Worm (Caenorhabditis elegans) whole organism, mixed stage, embryonic: ENCODE data around the gene nhr-44.

ENCODE experiments used
- M03D4.4 ChIP-seq: sonication (generic microtip); optimal IDR thresholded peaks from 2 replicates; lab custom pipeline; 2017; ENCODE audit warnings: mild to moderate bottlenecking, missing genetic modification characterization, missing compliant biosample characterization
- bed-3 ChIP-seq: fragments of 200-800 bp; sonication (Bioruptor generic); optimal IDR thresholded peaks from 3 replicates; lab custom pipeline; 2018; ENCODE audit warnings: mild to moderate bottlenecking, missing genetic modification characterization, moderate library complexity, missing compliant biosample characterization
- blmp-1 ChIP-seq: fragments of 150-350 bp; optimal IDR thresholded peaks from 2 replicates; lab custom pipeline; 2014; ENCODE audit warnings: missing biosample characterization, missing genetic modification characterization
- ceh-43 ChIP-seq: fragments of 200-800 bp; sonication (Bioruptor generic); optimal IDR thresholded peaks from 2 replicates; lab custom pipeline; 2018; ENCODE audit warnings: mild to moderate bottlenecking, missing genetic modification characterization, moderate library complexity, missing compliant biosample characterization
- ceh-83 ChIP-seq: fragments of 200-800 bp; sonication (Bioruptor generic); optimal IDR thresholded peaks from 2 replicates; lab custom pipeline; 2018; ENCODE audit warnings: mild to moderate bottlenecking, missing genetic modification characterization, missing compliant biosample characterization
- ces-1 ChIP-seq: fragments of 150-350 bp; optimal IDR thresholded peaks from 2 replicates; lab custom pipeline; 2014; ENCODE audit warnings: missing biosample characterization, missing genetic modification reagents, missing genetic modification characterization
- cnd-1 ChIP-seq: fragments of 200-800 bp; sonication (Bioruptor generic); optimal IDR thresholded peaks from 2 replicates; lab custom pipeline; 2018; ENCODE audit warnings: mild to moderate bottlenecking, missing genetic modification characterization, missing compliant biosample characterization
- drap-1 ChIP-seq: fragments of 200-800 bp; sonication (Bioruptor generic); optimal IDR thresholded peaks from 3 replicates; lab custom pipeline; 2018; ENCODE audit warnings: mild to moderate bottlenecking, missing genetic modification characterization, missing compliant biosample characterization
- elt-1 ChIP-seq: sonication (generic microtip); optimal IDR thresholded peaks from 2 replicates; lab custom pipeline; 2017; ENCODE audit warnings: missing genetic modification characterization, mild to moderate bottlenecking, missing compliant biosample characterization, antibody characterized with exemption, moderate library complexity, borderline replicate concordance; ENCODE audit not compliant: insufficient read depth
- flh-1 ChIP-seq: fragments of 200-800 bp; sonication (Bioruptor generic); optimal IDR thresholded peaks from 2 replicates; lab custom pipeline; 2018; ENCODE audit warnings: mild to moderate bottlenecking, missing genetic modification characterization, moderate library complexity, missing compliant biosample characterization
- ham-2 ChIP-seq: fragments of 200-800 bp; sonication (Bioruptor generic); optimal IDR thresholded peaks from 2 replicates; lab custom pipeline; 2018; ENCODE audit warnings: mild to moderate bottlenecking, missing genetic modification characterization, missing compliant biosample characterization
- hlh-1 ChIP-seq: fragments of 150-350 bp; optimal IDR thresholded peaks from 2 replicates; lab custom pipeline; 2014; ENCODE audit warnings: missing biosample characterization, missing genetic modification reagents, missing genetic modification characterization
- lin-13 ChIP-seq: fragments of 150-350 bp; optimal IDR thresholded peaks from 2 replicates; lab custom pipeline; 2014; ENCODE audit warnings: missing biosample characterization, missing genetic modification characterization
- lin-32 ChIP-seq: fragments of 200-800 bp; sonication (Bioruptor generic); optimal IDR thresholded peaks from 2 replicates; lab custom pipeline; 2018; ENCODE audit warnings: mild to moderate bottlenecking, missing genetic modification characterization, missing compliant biosample characterization
- lsy-2 ChIP-seq: fragments of 150-350 bp; optimal IDR thresholded peaks from 2 replicates; lab custom pipeline; 2014; ENCODE audit warnings: missing biosample characterization, missing genetic modification characterization
- mab-5 ChIP-seq: fragments of 150-350 bp; optimal IDR thresholded peaks from 2 replicates; lab custom pipeline; 2014; ENCODE audit warnings: missing biosample characterization, missing genetic modification characterization
- mls-2 ChIP-seq: sonication (generic microtip); optimal IDR thresholded peaks from 2 replicates; lab custom pipeline; 2016; ENCODE audit warnings: mild to moderate bottlenecking, missing genetic modification characterization, moderate library complexity, missing compliant biosample characterization
- nhr-12 ChIP-seq: fragments of 150-350 bp; optimal IDR thresholded peaks from 2 replicates; lab custom pipeline; 2014; ENCODE audit warnings: missing biosample characterization, missing genetic modification characterization
- nhr-2 ChIP-seq: fragments of 150-350 bp; optimal IDR thresholded peaks from 2 replicates; lab custom pipeline; 2014; ENCODE audit warnings: missing biosample characterization, missing genetic modification characterization
- nhr-237 ChIP-seq: fragments of 150-350 bp; optimal IDR thresholded peaks from 2 replicates; lab custom pipeline; 2014; ENCODE audit warnings: missing biosample characterization, missing genetic modification characterization
- nhr-76 ChIP-seq: sonication (generic microtip); optimal IDR thresholded peaks from 2 replicates; lab custom pipeline; 2017; ENCODE audit warnings: missing biosample characterization, missing genetic modification characterization
- pha-4 ChIP-seq: fragments of 150-350 bp; optimal IDR thresholded peaks from 2 replicates; lab custom pipeline; 2018; ENCODE audit warnings: missing biosample characterization, missing genetic modification reagents, missing genetic modification characterization
- sem-2 ChIP-seq: fragments of 200-800 bp; sonication (Bioruptor generic); optimal IDR thresholded peaks from 2 replicates; lab custom pipeline; 2018; ENCODE audit warnings: mild to moderate bottlenecking, missing genetic modification characterization, missing compliant biosample characterization
- snpc-4 ChIP-seq: fragments of 150-350 bp; optimal IDR thresholded peaks from 2 replicates; lab custom pipeline; 2014; ENCODE audit warnings: missing biosample characterization, missing genetic modification characterization
- unc-120 ChIP-seq: sonication (generic microtip); optimal IDR thresholded peaks from 2 replicates; lab custom pipeline; 2017; ENCODE audit warnings: missing genetic modification characterization, missing compliant biosample characterization; ENCODE audit not compliant: poor library complexity, severe bottlenecking
- zip-8 ChIP-seq: fragments of 150-350 bp; optimal IDR thresholded peaks from 2 replicates; lab custom pipeline; 2014; ENCODE audit warnings: missing biosample characterization, missing genetic modification characterization
- ztf-11 ChIP-seq: fragments of 150-350 bp; optimal IDR thresholded peaks from 2 replicates; lab custom pipeline; 2014; ENCODE audit warnings: missing biosample characterization, missing genetic modification characterization

Gene nhr-44

ce11 chrV:8934264-8934663 lies 29.6 kb downstream of the nhr-44 start:
- TF ChIP-seq lsy-2 (tag; lab: Kevin White, UChicago) (no peak), ces-1 (GFP tag; lab: Kevin White, UChicago) (no peak), nhr-237 (tag; lab: Kevin White, UChicago) (no peak), lin-13 (no peak), ceh-43 (no peak), nhr-2 (tag; lab: Kevin White, UChicago) (no peak), elt-1 (no peak), sem-2 (no peak), flh-1 (no peak), pha-4 (tag; lab: Kevin White, UChicago) (no peak), ham-2 (no peak)
- TF ChIP-seq, all 35 proteins: peak for 0

ce11 chrV:8932318-8932717 lies 31.6 kb downstream of the nhr-44 start, which contains the start of gene H14N18.2:
Gene H14N18.2, plus strand, starts transcription at chrV:8932618.
- TF ChIP-seq ces-1 (GFP tag; lab: Kevin White, UChicago) (no peak), mab-5 (tag; lab: Kevin White, UChicago) (no peak), snpc-4 (tag; lab: Kevin White, UChicago) (no peak), nhr-76 (no peak), cnd-1 (tag; lab: Kevin White, UChicago) (no peak), drap-1 (GFP tag; lab: Kevin White, UChicago) (no peak), lin-32 (GFP tag; lab: Kevin White, UChicago) (no peak), lsy-2 (tag; lab: Kevin White, UChicago) (no peak), nhr-237 (tag; lab: Kevin White, UChicago) (no peak), lin-13 (no peak), M03D4.4 (tag; lab: Kevin White, UChicago) (no peak), flh-1 (no peak), blmp-1 (tag; lab: Kevin White, UChicago) (no peak), elt-1 (no peak), unc-120 (tag; lab: Kevin White, UChicago) (no peak), ztf-11 (tag; lab: Kevin White, UChicago) (no peak), ham-2 (no peak), hlh-1 (tag; lab: Kevin White, UChicago) (no peak), ceh-43 (no peak)
- TF ChIP-seq, all 35 proteins: peak for 0

ce11 chrV:8928967-8929366 lies 34.9 kb downstream of the nhr-44 start, which contains the start of gene H14N18.4:
Gene H14N18.4, minus strand, starts transcription at chrV:8928978.
- TF ChIP-seq ham-2 (no peak), zip-8 (tag; lab: Kevin White, UChicago) (no peak), ceh-83 (GFP tag; lab: Kevin White, UChicago) (no peak), unc-120 (tag; lab: Kevin White, UChicago) (no peak), nhr-12 (tag; lab: Kevin White, UChicago) (no peak), flh-1 (no peak), ces-1 (GFP tag; lab: Kevin White, UChicago) (no peak), lsy-2 (tag; lab: Kevin White, UChicago) (no peak), nhr-2 (tag; lab: Kevin White, UChicago) (no peak), blmp-1 (tag; lab: Kevin White, UChicago) (no peak), drap-1 (GFP tag; lab: Kevin White, UChicago) (no peak)

- TF ChIP-seq mls-2 (tag; lab: Kevin White, UChicago) (no peak), ceh-83 (GFP tag; lab: Kevin White, UChicago) (no peak), ham-2 (no peak)
These were observed 36.2 kb downstream of the nhr-44 start for ce11 chrV:8927715-8928114.

- TF ChIP-seq sem-2 = no peak
- TF ChIP-seq hlh-1 (tag; lab: Kevin White, UChicago) = peak; percentile 2
These were observed 41.1 kb downstream of the nhr-44 start, which contains the start of gene ttr-47 for ce11 chrV:8922781-8923180. Gene ttr-47, plus strand, starts transcription at chrV:8923088.

- TF ChIP-seq lsy-2 (tag; lab: Kevin White, UChicago) (no peak), nhr-12 (tag; lab: Kevin White, UChicago) (no peak), elt-1 (no peak), mab-5 (tag; lab: Kevin White, UChicago) (no peak), blmp-1 (tag; lab: Kevin White, UChicago) (no peak), snpc-4 (tag; lab: Kevin White, UChicago) (no peak), bed-3 (GFP tag; lab: Kevin White, UChicago) (no peak), ham-2 (no peak)
These were observed 50.0 kb downstream of the nhr-44 start, which contains the start of gene mod-1 for ce11 chrV:8913940-8914339. Gene mod-1, minus strand, starts transcription at chrV:8914040.
